Worm (Caenorhabditis elegans) whole organism, L3 larva: ENCODE data around the gene Y39G8B.13.

Experiments
- R02D3.7 ChIP-seq: fragments of 150-350 bp; optimal IDR thresholded peaks from 2 replicates; lab custom pipeline; 2014; ENCODE audit warnings: missing biosample characterization, missing genetic modification characterization
- ZK546.5 ChIP-seq: sonication (generic microtip); optimal IDR thresholded peaks from 2 replicates; lab custom pipeline; 2017; ENCODE audit warnings: missing biosample characterization, missing genetic modification characterization
- aly-2 ChIP-seq: fragments of 150-350 bp; optimal IDR thresholded peaks from 2 replicates; lab custom pipeline; 2014; ENCODE audit warnings: missing biosample characterization, missing genetic modification characterization
- ama-1 ChIP-seq: fragments of 150-350 bp; optimal IDR thresholded peaks from 2 replicates; lab custom pipeline; 2018
- ceh-16 ChIP-seq: sonication (generic microtip); optimal IDR thresholded peaks from 2 replicates; lab custom pipeline; 2017; ENCODE audit warnings: missing biosample characterization, missing genetic modification characterization
- ceh-28 ChIP-seq: fragments of 150-350 bp; optimal IDR thresholded peaks from 2 replicates; lab custom pipeline; 2014; ENCODE audit warnings: missing biosample characterization, missing genetic modification reagents, missing genetic modification characterization
- ceh-82 ChIP-seq: fragments of 150-350 bp; optimal IDR thresholded peaks from 2 replicates; lab custom pipeline; 2014; ENCODE audit warnings: missing biosample characterization, missing genetic modification characterization
- ceh-9 ChIP-seq: sonication (generic microtip); optimal IDR thresholded peaks from 2 replicates; lab custom pipeline; 2018; ENCODE audit warnings: missing biosample characterization, missing genetic modification characterization
- daf-12 ChIP-seq: fragments of 150-350 bp; optimal IDR thresholded peaks from 2 replicates; lab custom pipeline; 2014; ENCODE audit warnings: missing biosample characterization, missing genetic modification reagents, missing genetic modification characterization
- egl-27 ChIP-seq: sonication (generic microtip); optimal IDR thresholded peaks from 4 replicates; lab custom pipeline; 2017; ENCODE audit warnings: missing biosample characterization, missing genetic modification reagents, missing genetic modification characterization
- egl-5 ChIP-seq: fragments of 150-350 bp; optimal IDR thresholded peaks from 2 replicates; lab custom pipeline; 2017; ENCODE audit warnings: missing biosample characterization, missing genetic modification reagents, missing genetic modification characterization, inconsistent platforms
- elt-2 ChIP-seq: sonication (generic microtip); optimal IDR thresholded peaks from 2 replicates; lab custom pipeline; 2016; ENCODE audit warnings: missing genetic modification reagents, mild to moderate bottlenecking, missing genetic modification characterization, missing compliant biosample characterization
- fkh-10 ChIP-seq: sonication (generic microtip); optimal IDR thresholded peaks from 2 replicates; lab custom pipeline; 2017; ENCODE audit warnings: missing biosample characterization, missing genetic modification reagents, missing genetic modification characterization
- fos-1 ChIP-seq: fragments of 150-350 bp; optimal IDR thresholded peaks from 2 replicates; lab custom pipeline; 2014; ENCODE audit warnings: missing biosample characterization, missing genetic modification characterization
- hmg-11 ChIP-seq: sonication (generic microtip); optimal IDR thresholded peaks from 2 replicates; lab custom pipeline; 2016; ENCODE audit warnings: missing genetic modification characterization, missing compliant biosample characterization
- jun-1 ChIP-seq: fragments of 150-350 bp; optimal IDR thresholded peaks from 2 replicates; lab custom pipeline; 2014; ENCODE audit warnings: missing biosample characterization, missing genetic modification reagents, missing genetic modification characterization
- lin-15B ChIP-seq: fragments of 150-350 bp; optimal IDR thresholded peaks from 2 replicates; lab custom pipeline; 2014; ENCODE audit warnings: missing biosample characterization, missing genetic modification characterization
- lin-39 ChIP-seq: fragments of 150-350 bp; optimal IDR thresholded peaks from 2 replicates; lab custom pipeline; 2018; ENCODE audit warnings: missing biosample characterization, missing genetic modification reagents, missing genetic modification characterization
- lsy-12 ChIP-seq: sonication (generic microtip); optimal IDR thresholded peaks from 2 replicates; lab custom pipeline; 2016; ENCODE audit warnings: mild to moderate bottlenecking, missing genetic modification characterization, missing compliant biosample characterization
- mdl-1 ChIP-seq: fragments of 150-350 bp; optimal IDR thresholded peaks from 2 replicates; lab custom pipeline; 2014; ENCODE audit warnings: missing biosample characterization, missing genetic modification characterization
- mml-1 ChIP-seq: fragments of 150-350 bp; sonication (generic microtip); optimal IDR thresholded peaks from 3 replicates; lab custom pipeline; 2014; ENCODE audit warnings: missing biosample characterization, missing genetic modification characterization
- nfya-1 ChIP-seq: sonication (generic microtip); optimal IDR thresholded peaks from 2 replicates; lab custom pipeline; 2017; ENCODE audit warnings: missing genetic modification characterization, mild to moderate bottlenecking, missing compliant biosample characterization, antibody characterized with exemption, moderate library complexity; ENCODE audit not compliant: insufficient read depth
- nhr-11 ChIP-seq: fragments of 150-350 bp; optimal IDR thresholded peaks from 2 replicates; lab custom pipeline; 2014; ENCODE audit warnings: missing biosample characterization, missing genetic modification characterization
- nhr-12 ChIP-seq: fragments of 150-350 bp; optimal IDR thresholded peaks from 2 replicates; lab custom pipeline; 2014; ENCODE audit warnings: missing biosample characterization, missing genetic modification characterization
- nhr-23 ChIP-seq: fragments of 150-350 bp; optimal IDR thresholded peaks from 2 replicates; lab custom pipeline; 2014; ENCODE audit warnings: missing biosample characterization, missing genetic modification reagents, missing genetic modification characterization
- nhr-237 ChIP-seq: fragments of 150-350 bp; optimal IDR thresholded peaks from 2 replicates; lab custom pipeline; 2014; ENCODE audit warnings: missing biosample characterization, missing genetic modification characterization
- nhr-25 ChIP-seq: sonication (generic microtip); optimal IDR thresholded peaks from 2 replicates; lab custom pipeline; 2017; ENCODE audit warnings: missing biosample characterization, missing genetic modification characterization
- nhr-28 ChIP-seq: fragments of 150-350 bp; optimal IDR thresholded peaks from 2 replicates; lab custom pipeline; 2014; ENCODE audit warnings: missing biosample characterization, missing genetic modification characterization
- nhr-43 ChIP-seq: sonication (generic microtip); optimal IDR thresholded peaks from 2 replicates; lab custom pipeline; 2016; ENCODE audit warnings: mild to moderate bottlenecking, missing genetic modification characterization, missing compliant biosample characterization; ENCODE audit not compliant: poor library complexity, severe bottlenecking
- nhr-67 ChIP-seq: fragments of 150-350 bp; optimal IDR thresholded peaks from 2 replicates; lab custom pipeline; 2014; ENCODE audit warnings: missing biosample characterization, missing genetic modification characterization
- nhr-76 ChIP-seq: fragments of 150-350 bp; sonication (generic microtip); optimal IDR thresholded peaks from 5 replicates; lab custom pipeline; 2014; ENCODE audit warnings: missing biosample characterization, missing genetic modification characterization
- nhr-77 ChIP-seq: fragments of 150-350 bp; optimal IDR thresholded peaks from 2 replicates; lab custom pipeline; 2014; ENCODE audit warnings: missing biosample characterization, missing genetic modification characterization
- pha-4 ChIP-seq: fragments of 150-350 bp; optimal IDR thresholded peaks from 2 replicates; lab custom pipeline; 2014; ENCODE audit warnings: missing biosample characterization, missing genetic modification reagents, missing genetic modification characterization
- pqm-1 ChIP-seq: fragments of 150-350 bp; optimal IDR thresholded peaks from 2 replicates; lab custom pipeline; 2017; ENCODE audit warnings: missing biosample characterization, missing genetic modification characterization, inconsistent platforms
- skn-1 ChIP-seq: fragments of 150-350 bp; optimal IDR thresholded peaks from 2 replicates; lab custom pipeline; 2014; ENCODE audit warnings: missing biosample characterization, missing genetic modification characterization
- snpc-4 ChIP-seq: fragments of 150-350 bp; optimal IDR thresholded peaks from 2 replicates; lab custom pipeline; 2014; ENCODE audit warnings: missing biosample characterization, missing genetic modification characterization
- tbx-2 ChIP-seq: sonication (generic microtip); optimal IDR thresholded peaks from 2 replicates; lab custom pipeline; 2016; ENCODE audit warnings: mild to moderate bottlenecking, missing genetic modification characterization, missing compliant biosample characterization
- unc-39 ChIP-seq: sonication (generic microtip); optimal IDR thresholded peaks from 4 replicates; lab custom pipeline; 2017; ENCODE audit warnings: missing biosample characterization, missing genetic modification characterization
- unc-62 ChIP-seq: fragments of 150-350 bp; sonication (generic microtip); optimal IDR thresholded peaks from 4 replicates; lab custom pipeline; 2014; ENCODE audit warnings: missing biosample characterization, missing genetic modification reagents, missing genetic modification characterization
- zag-1 ChIP-seq: fragments of 150-350 bp; optimal IDR thresholded peaks from 2 replicates; lab custom pipeline; 2014; ENCODE audit warnings: missing biosample characterization, missing genetic modification characterization
- ztf-4 ChIP-seq: fragments of 150-350 bp; optimal IDR thresholded peaks from 2 replicates; lab custom pipeline; 2014; ENCODE audit warnings: missing biosample characterization, missing genetic modification characterization

The Y39G8B.13 gene

DNA sequence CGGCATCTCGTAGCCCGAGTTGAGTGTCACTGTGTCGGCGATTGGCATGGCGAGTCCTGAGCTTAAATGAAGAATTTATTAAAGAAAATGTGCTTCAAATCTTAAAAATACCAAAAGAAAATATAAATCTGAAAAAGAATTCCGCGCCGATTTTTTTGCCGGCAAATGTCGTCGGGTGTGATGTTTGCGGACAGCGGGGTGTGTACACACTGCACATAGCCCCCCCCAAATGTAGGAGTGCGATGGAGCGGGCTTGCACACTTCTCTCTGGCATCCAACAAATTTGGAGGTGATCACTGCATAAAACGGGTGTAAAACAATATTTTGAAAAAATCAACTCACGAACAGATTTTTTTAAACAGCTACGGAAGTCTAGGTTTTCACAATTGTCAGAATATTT lies 6.7 kb downstream of the Y39G8B.13 start, which contains the start of gene Y39G8B.2 (continued):
- TF ChIP-seq nhr-43 (tag; lab: Kevin White, UChicago) (peak; percentile 80), snpc-4 (tag; lab: Kevin White, UChicago) (peak; percentile 92), ceh-82 (no peak), jun-1 (peak; percentile 56), nhr-237 (tag; lab: Kevin White, UChicago) (no peak), nfya-1 (tag; lab: Kevin White, UChicago) (peak; percentile 88), ceh-9 (no peak), fkh-10 (no peak), ZK546.5 (no peak), daf-12 (tag; lab: Kevin White, UChicago) (no peak), egl-5 (peak; percentile 66), unc-39 (tag; lab: Kevin White, UChicago) (no peak)

ce11 chrII:13974136-13974535 lies 8.7 kb downstream of the Y39G8B.13 start:
- no peak for TF ChIP-seq egl-5
- TF ChIP-seq ama-1 (lab: Kevin White, UChicago) = no peak
- no peak for TF ChIP-seq unc-62 (GFP tag; lab: Kevin White, UChicago)
- no peak for TF ChIP-seq hmg-11 (tag; lab: Kevin White, UChicago)
- no peak for TF ChIP-seq zag-1 (tag; lab: Kevin White, UChicago)
- no peak for TF ChIP-seq nhr-12 (tag; lab: Kevin White, UChicago)
- no peak for TF ChIP-seq R02D3.7
- TF ChIP-seq ceh-28 (tag; lab: Kevin White, UChicago) = no peak
- TF ChIP-seq aly-2 (tag; lab: Kevin White, UChicago) = no peak
- no peak for TF ChIP-seq fos-1
- no peak for TF ChIP-seq ceh-16 (tag; lab: Kevin White, UChicago)

DNA sequence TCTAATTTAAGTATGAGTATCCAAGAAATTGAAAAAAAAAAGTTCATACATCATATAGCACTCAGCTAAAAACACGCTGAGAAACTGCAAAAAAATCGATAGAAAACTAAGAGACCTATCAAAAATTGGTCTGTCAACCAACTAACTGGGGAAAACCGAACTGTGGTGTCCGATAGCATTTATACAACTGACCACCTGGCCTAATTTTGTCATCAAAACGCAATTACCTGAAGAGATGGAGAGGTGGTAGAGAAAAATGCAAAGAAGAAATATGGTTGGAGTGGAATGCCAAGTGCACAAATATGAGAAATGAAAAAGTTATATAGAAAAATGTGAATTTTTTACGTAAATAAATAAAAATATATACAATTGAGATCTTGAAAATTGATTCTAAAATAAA lies 9.3 kb downstream of the Y39G8B.13 start, which contains the start of gene Y39G8B.1:
TSS of gene Y39G8B.1 (minus strand) at position 299 of the 400 bp plus-strand sequence.
- TF ChIP-seq pqm-1 (tag; lab: Kevin White, UChicago) = peak; percentile 24
- no peak for TF ChIP-seq ceh-16 (tag; lab: Kevin White, UChicago)
- no peak for TF ChIP-seq lin-15B (tag; lab: Kevin White, UChicago)
- TF ChIP-seq skn-1 (tag; lab: Kevin White, UChicago) = peak; percentile 3
- TF ChIP-seq pha-4 (tag; lab: Kevin White, UChicago) = peak; percentile 5
- TF ChIP-seq ceh-28 (tag; lab: Kevin White, UChicago) = peak; percentile 7
- TF ChIP-seq nhr-25 (tag; lab: Kevin White, UChicago) = no peak
- TF ChIP-seq mdl-1 (tag; lab: Kevin White, UChicago) = no peak
- TF ChIP-seq nhr-23 (tag; lab: Kevin White, UChicago) = peak; percentile 43
- TF ChIP-seq nhr-67 = no peak
- no peak for TF ChIP-seq ZK546.5
- TF ChIP-seq elt-2 (tag; lab: Kevin White, UChicago) = peak; percentile 52
- TF ChIP-seq, all 47 proteins: peak for 6

DNA sequence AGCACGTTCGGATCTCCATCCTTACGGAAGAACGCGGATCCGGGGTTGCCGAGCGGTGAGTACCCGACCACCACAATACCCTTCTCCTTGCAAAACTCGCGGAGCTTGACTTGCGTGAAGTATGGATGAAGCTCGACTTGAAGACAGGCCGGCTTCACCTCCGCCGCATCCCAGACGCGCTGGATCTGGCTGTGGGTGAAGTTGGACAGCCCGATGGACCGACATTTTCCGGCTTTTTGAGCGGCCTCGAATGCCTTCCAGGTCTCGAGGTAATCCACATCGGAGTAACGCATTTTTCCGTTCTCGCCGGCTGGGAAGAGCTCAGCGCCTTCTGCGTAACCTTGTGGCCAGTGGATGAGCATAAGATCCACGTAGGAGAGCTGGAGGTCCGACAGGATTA lies 10.6 kb downstream of the Y39G8B.13 start:
- TF ChIP-seq tbx-2 (tag; lab: Kevin White, UChicago) (no peak), egl-5 (no peak), lin-39 (tag; lab: Kevin White, UChicago) (no peak), pha-4 (tag; lab: Kevin White, UChicago) (no peak), lsy-12 (tag; lab: Kevin White, UChicago) (no peak), nhr-11 (tag; lab: Kevin White, UChicago) (no peak), fos-1 (no peak), fkh-10 (no peak), nfya-1 (tag; lab: Kevin White, UChicago) (no peak)

- TF ChIP-seq lsy-12 (tag; lab: Kevin White, UChicago) = no peak
- TF ChIP-seq unc-39 (tag; lab: Kevin White, UChicago) = no peak
- TF ChIP-seq ceh-82 = no peak
- no peak for TF ChIP-seq nhr-28 (tag; lab: Kevin White, UChicago)
- no peak for TF ChIP-seq nhr-23 (tag; lab: Kevin White, UChicago)
- no peak for TF ChIP-seq jun-1
- TF ChIP-seq zag-1 (tag; lab: Kevin White, UChicago) = no peak
- TF ChIP-seq unc-62 (GFP tag; lab: Kevin White, UChicago) = no peak
- TF ChIP-seq nfya-1 (tag; lab: Kevin White, UChicago) = no peak
- TF ChIP-seq ztf-4 (tag; lab: Kevin White, UChicago) = no peak
- no peak for TF ChIP-seq nhr-77 (tag; lab: Kevin White, UChicago)
- TF ChIP-seq ceh-16 (tag; lab: Kevin White, UChicago) = no peak
- TF ChIP-seq hmg-11 (tag; lab: Kevin White, UChicago) = no peak
- TF ChIP-seq egl-27 (tag; lab: Kevin White, UChicago) = no peak
- no peak for TF ChIP-seq nhr-76
- no peak for TF ChIP-seq ceh-28 (tag; lab: Kevin White, UChicago)
- no peak for TF ChIP-seq nhr-43 (tag; lab: Kevin White, UChicago)
- TF ChIP-seq mml-1 (tag; lab: Kevin White, UChicago) = no peak
- TF ChIP-seq snpc-4 (tag; lab: Kevin White, UChicago) = no peak
These were observed 13.9 kb downstream of the Y39G8B.13 start, which contains the start of gene sre-43 for ce11 chrII:13968979-13969378. TSS of gene sre-43 (minus strand) at chrII:13969079.
